Fruit fly (Drosophila melanogaster) whole organism, embryonic: ENCODE data around the gene Pep.

ENCODE experiments used
- Ada2b ChIP-seq: fragments of 200-800 bp; sonication (Bioruptor generic); IDR thresholded peaks from 2 replicates; pipeline ENCODE4 v1.3.6; 2022; ENCODE audit warnings: missing biosample characterization, missing genetic modification characterization
- Adf1 ChIP-seq: fragments of 200-800 bp; sonication (Bioruptor generic); IDR thresholded peaks from 2 replicates; pipeline ENCODE4 v1.3.6; 2022; ENCODE audit warnings: missing biosample characterization, missing genetic modification characterization
- CG10979 ChIP-seq: fragments of 200-800 bp; sonication (Bioruptor generic); optimal IDR thresholded peaks from 2 replicates; lab custom pipeline; 2018; ENCODE audit warnings: missing biosample characterization, mild to moderate bottlenecking, missing genetic modification characterization, moderate library complexity
- CG11696 ChIP-seq: fragments of 200-800 bp; sonication (Bioruptor generic); IDR thresholded peaks from 2 replicates; pipeline ENCODE4 v1.3.6; 2022; ENCODE audit warnings: missing biosample characterization, missing genetic modification characterization
- CG12659 ChIP-seq: fragments of 200-800 bp; sonication (Bioruptor generic); optimal IDR thresholded peaks from 3 replicates; lab custom pipeline; 2017; ENCODE audit warnings: mild to moderate bottlenecking, missing biosample characterization, missing genetic modification reagents, missing genetic modification characterization
- CG14050 ChIP-seq: fragments of 200-800 bp; sonication (Bioruptor generic); IDR thresholded peaks from 3 replicates; pipeline ENCODE4 v1.3.6; 2022; ENCODE audit warnings: missing biosample characterization, missing genetic modification characterization
- CG1603 ChIP-seq: fragments of 200-800 bp; sonication (Bioruptor generic); optimal IDR thresholded peaks from 2 replicates; lab custom pipeline; 2019; ENCODE audit warnings: missing biosample characterization, mild to moderate bottlenecking, missing genetic modification characterization, moderate library complexity
- CG17612 ChIP-seq: fragments of 200-800 bp; sonication (Bioruptor generic); IDR thresholded peaks from 2 replicates; pipeline ENCODE4 v1.3.6; 2022; ENCODE audit warnings: missing biosample characterization, missing genetic modification characterization
- CG17829 ChIP-seq: fragments of 200-800 bp; optimal IDR thresholded peaks from 2 replicates; lab custom pipeline; 2019; ENCODE audit warnings: missing biosample characterization, mild to moderate bottlenecking, missing genetic modification characterization, moderate library complexity
- CG2712 ChIP-seq: fragments of 200-800 bp; optimal IDR thresholded peaks from 3 replicates; lab custom pipeline; 2019; ENCODE audit warnings: missing biosample characterization, mild to moderate bottlenecking, missing genetic modification characterization, moderate library complexity
- CG3065 ChIP-seq: fragments of 200-800 bp; sonication (Bioruptor generic); optimal IDR thresholded peaks from 2 replicates; lab custom pipeline; 2016; ENCODE audit warnings: missing biosample characterization, missing genetic modification characterization
- CG31388 ChIP-seq: fragments of 200-800 bp; sonication (Bioruptor generic); optimal IDR thresholded peaks from 2 replicates; lab custom pipeline; 2016; ENCODE audit warnings: missing biosample characterization, missing genetic modification characterization
- CG3838 ChIP-seq: fragments of 200-800 bp; sonication (Bioruptor generic); optimal IDR thresholded peaks from 3 replicates; lab custom pipeline; 2016; ENCODE audit warnings: missing biosample characterization, missing genetic modification characterization
- CG43689 ChIP-seq: fragments of 200-800 bp; sonication (Bioruptor generic); IDR thresholded peaks from 2 replicates; pipeline ENCODE4 v1.3.6; 2022; ENCODE audit warnings: missing biosample characterization, missing genetic modification characterization
- CG5180 ChIP-seq: fragments of 200-800 bp; sonication (Bioruptor generic); optimal IDR thresholded peaks from 3 replicates; lab custom pipeline; 2017; ENCODE audit warnings: missing biosample characterization, missing genetic modification characterization, mild to moderate bottlenecking, moderate library complexity, missing genetic modification reagents
- CG7839 ChIP-seq: fragments of 200-800 bp; sonication (Bioruptor generic); optimal IDR thresholded peaks from 3 replicates; lab custom pipeline; 2018; ENCODE audit warnings: missing biosample characterization, mild to moderate bottlenecking, missing genetic modification characterization, moderate library complexity
- CG8388 ChIP-seq: fragments of 200-800 bp; sonication (Bioruptor generic); optimal IDR thresholded peaks from 2 replicates; lab custom pipeline; 2019; ENCODE audit warnings: missing biosample characterization, mild to moderate bottlenecking, missing genetic modification characterization, moderate library complexity
- Dek ChIP-seq: fragments of 200-800 bp; sonication (Bioruptor generic); optimal IDR thresholded peaks from 3 replicates; lab custom pipeline; 2019; ENCODE audit warnings: missing biosample characterization, mild to moderate bottlenecking, missing genetic modification characterization, moderate library complexity
- Dref ChIP-seq: fragments of 200-800 bp; sonication (Bioruptor generic); IDR thresholded peaks from 2 replicates; pipeline ENCODE4 v1.3.6; 2022; ENCODE audit warnings: missing biosample characterization, missing genetic modification characterization
- Drgx ChIP-seq: fragments of 200-800 bp; sonication (Bioruptor generic); IDR thresholded peaks from 2 replicates; pipeline ENCODE4 v1.3.6; 2022; ENCODE audit warnings: missing biosample characterization, missing genetic modification characterization
- Fer2 ChIP-seq: fragments of 200-800 bp; sonication (Bioruptor generic); optimal IDR thresholded peaks from 2 replicates; lab custom pipeline; 2018; ENCODE audit warnings: missing biosample characterization, mild to moderate bottlenecking, missing genetic modification characterization, moderate library complexity
- HmgZ ChIP-seq: fragments of 200-800 bp; sonication (Bioruptor generic); optimal IDR thresholded peaks from 2 replicates; lab custom pipeline; 2018; ENCODE audit warnings: missing biosample characterization, mild to moderate bottlenecking, missing genetic modification characterization
- Hsf ChIP-seq: fragments of 200-800 bp; sonication (Bioruptor generic); optimal IDR thresholded peaks from 3 replicates; lab custom pipeline; 2016; ENCODE audit warnings: missing biosample characterization, missing genetic modification characterization
- Meics ChIP-seq: fragments of 200-800 bp; sonication (Bioruptor generic); optimal IDR thresholded peaks from 2 replicates; lab custom pipeline; 2017; ENCODE audit warnings: missing biosample characterization, mild to moderate bottlenecking, missing genetic modification characterization
- PHDP ChIP-seq: fragments of 200-800 bp; sonication (Bioruptor generic); optimal IDR thresholded peaks from 3 replicates; lab custom pipeline; 2018; ENCODE audit warnings: missing biosample characterization, mild to moderate bottlenecking, missing genetic modification characterization, moderate library complexity
- Side ChIP-seq: fragments of 200-800 bp; sonication (Bioruptor generic); optimal IDR thresholded peaks from 2 replicates; lab custom pipeline; 2016; ENCODE audit warnings: missing biosample characterization, missing genetic modification characterization
- Sox102F ChIP-seq: fragments of 200-800 bp; sonication (Bioruptor generic); optimal IDR thresholded peaks from 2 replicates; lab custom pipeline; 2018; ENCODE audit warnings: missing biosample characterization, mild to moderate bottlenecking, missing genetic modification characterization, moderate library complexity
- Usf ChIP-seq: fragments of 200-800 bp; sonication (Bioruptor generic); optimal IDR thresholded peaks from 2 replicates; lab custom pipeline; 2017; ENCODE audit warnings: missing genotype, missing biosample characterization, missing genetic modification characterization
- ap ChIP-seq: fragments of 200-800 bp; sonication (Bioruptor generic); IDR thresholded peaks from 2 replicates; pipeline ENCODE4 v1.3.6; 2022; ENCODE audit warnings: missing biosample characterization, missing genetic modification characterization
- az2 ChIP-seq: fragments of 200-800 bp; sonication (Bioruptor generic); optimal IDR thresholded peaks from 3 replicates; lab custom pipeline; 2016; ENCODE audit warnings: missing biosample characterization, missing genetic modification characterization
- bab2 ChIP-seq: fragments of 200-800 bp; sonication (Bioruptor generic); optimal IDR thresholded peaks from 2 replicates; lab custom pipeline; 2016; ENCODE audit warnings: missing biosample characterization, missing genetic modification characterization
- bsh ChIP-seq, 2 experiments: fragments of 200-800 bp; sonication (Bioruptor generic); optimal IDR thresholded peaks; 2 replicates each; lab custom pipeline; 2017 to 2018; ENCODE audit warnings: mild to moderate bottlenecking in 2 of 2, missing biosample characterization in 2 of 2, missing genetic modification characterization in 2 of 2, moderate library complexity in 1 of 2
- chif ChIP-seq, 2 experiments: fragments of 200-800 bp; sonication (Bioruptor generic); optimal IDR thresholded peaks; 3 replicates each; lab custom pipeline; 2016; ENCODE audit warnings: missing biosample characterization in 2 of 2, missing genetic modification characterization in 2 of 2
- chn ChIP-seq: fragments of 200-800 bp; sonication (Bioruptor generic); optimal IDR thresholded peaks from 2 replicates; lab custom pipeline; 2016; ENCODE audit warnings: missing biosample characterization, missing genetic modification characterization
- crc ChIP-seq: fragments of 200-800 bp; sonication (Bioruptor generic); optimal IDR thresholded peaks from 2 replicates; lab custom pipeline; 2016; ENCODE audit warnings: missing biosample characterization, missing genetic modification characterization
- danr ChIP-seq: fragments of 200-800 bp; sonication (Bioruptor generic); IDR thresholded peaks from 2 replicates; pipeline ENCODE4 v1.3.6; 2022; ENCODE audit warnings: missing biosample characterization, missing genetic modification characterization
- dimm ChIP-seq: fragments of 200-800 bp; sonication (Bioruptor generic); IDR thresholded peaks from 2 replicates; pipeline ENCODE4 v1.3.6; 2022; ENCODE audit warnings: missing biosample characterization, missing genetic modification characterization
- dpn ChIP-seq, 2 experiments: fragments of 200-800 bp; sonication (Bioruptor generic); optimal IDR thresholded peaks; 3 replicates each; lab custom pipeline; 2016; ENCODE audit warnings: missing biosample characterization in 2 of 2, missing genetic modification characterization in 2 of 2
- exex ChIP-seq: fragments of 200-800 bp; sonication (Bioruptor generic); optimal IDR thresholded peaks from 4 replicates; lab custom pipeline; 2018; ENCODE audit warnings: missing biosample characterization, mild to moderate bottlenecking, missing genetic modification characterization, moderate library complexity
- gsb-n ChIP-seq: fragments of 200-800 bp; sonication (Bioruptor generic); optimal IDR thresholded peaks from 3 replicates; lab custom pipeline; 2018; ENCODE audit warnings: missing biosample characterization, mild to moderate bottlenecking, missing genetic modification characterization
- hb ChIP-seq: fragments of 200-800 bp; sonication (Bioruptor generic); IDR thresholded peaks from 3 replicates; pipeline ENCODE4 v1.3.6; 2022; ENCODE audit warnings: missing biosample characterization, missing genetic modification characterization; ENCODE audit not compliant: partially characterized antibody
- mam ChIP-seq: fragments of 200-800 bp; sonication (Bioruptor generic); optimal IDR thresholded peaks from 3 replicates; lab custom pipeline; 2016; ENCODE audit warnings: missing biosample characterization, missing genetic modification characterization
- pan ChIP-seq, 4 experiments: fragments of >200 bp in 3 of 4; fragments of 200-800 bp in 1 of 4; sonication (Bioruptor generic) in 1 of 4; optimal IDR thresholded peaks in 3 of 4; IDR thresholded peaks in 1 of 4; 2 replicates each; pipeline versions ENCODE4 v1.3.6 to Lab custom; 2017 to 2022; ENCODE audit warnings: missing biosample characterization in 2 of 4, missing genetic modification characterization in 2 of 4, mixed read lengths in 1 of 4
- pb ChIP-seq: fragments of 200-800 bp; sonication (Bioruptor generic); optimal IDR thresholded peaks from 3 replicates; lab custom pipeline; 2016; ENCODE audit warnings: missing biosample characterization, missing genetic modification characterization
- slbo ChIP-seq: fragments of 200-800 bp; sonication (Bioruptor generic); IDR thresholded peaks from 2 replicates; pipeline ENCODE4 v1.3.6; 2022; ENCODE audit warnings: missing biosample characterization, missing genetic modification characterization
- ssp ChIP-seq: fragments of 200-800 bp; sonication (Bioruptor generic); IDR thresholded peaks from 2 replicates; pipeline ENCODE4 v1.3.6; 2022; ENCODE audit warnings: missing biosample characterization, missing genetic modification characterization
- sug ChIP-seq: fragments of 200-800 bp; optimal IDR thresholded peaks from 2 replicates; lab custom pipeline; 2019; ENCODE audit warnings: missing biosample characterization, mild to moderate bottlenecking, missing genetic modification characterization, moderate library complexity
- unpg ChIP-seq: fragments of 200-800 bp; sonication (Bioruptor generic); optimal IDR thresholded peaks from 3 replicates; lab custom pipeline; 2018; ENCODE audit warnings: missing biosample characterization, mild to moderate bottlenecking, missing genetic modification characterization, moderate library complexity
- zfh1 ChIP-seq: fragments of 200-800 bp; sonication (Bioruptor generic); IDR thresholded peaks from 3 replicates; pipeline ENCODE4 v1.3.6; 2022; ENCODE audit warnings: missing biosample characterization, missing genetic modification characterization

Gene Pep

dm6 chr3L:17657728-17658379 is 13.0 kb upstream of the Pep start (continued):
- TF ChIP-seq CG17612 (no peak), Adf1 (GFP tag; lab: Robert Waterston, UW) (no peak), PHDP (tag; lab: Kevin White, UChicago) (peak; percentile 59), Drgx (GFP tag; lab: Robert Waterston, UW) (peak; percentile 76), CG43689 (GFP tag; lab: Robert Waterston, UW) (no peak), crc (GFP tag; lab: Kevin White, UChicago) (peak; percentile 8), sug (tag; lab: Kevin White, UChicago) (peak; percentile 95), HmgZ (tag; lab: Kevin White, UChicago) (peak; percentile 34), az2 (GFP tag; lab: Kevin White, UChicago) (peak; percentile 32), unpg (GFP tag; lab: Kevin White, UChicago) (peak; percentile 60), CG11696 (GFP tag; lab: Robert Waterston, UW) (peak; percentile 89), CG5180 (GFP tag; lab: Kevin White, UChicago) (no peak), Side (GFP tag; lab: Kevin White, UChicago) (no peak), gsb-n (peak; percentile 13), CG8388 (GFP tag; lab: Kevin White, UChicago) (peak; percentile 27), ap (GFP tag; lab: Robert Waterston, UW) (no peak), Hsf (GFP tag; lab: Kevin White, UChicago) (peak; percentile 25), Fer2 (tag; lab: Kevin White, UChicago) (no peak), Ada2b (no peak), pan (optimal IDR thresholded peaks at IDR 0.05; lab: Kevin White, UChicago) (no peak), pan (GFP tag; optimal IDR thresholded peaks at IDR 0.05 in 1 of 2, IDR thresholded peaks at IDR 0.05 in 1 of 2) (peak in 1 of 2 experiments; percentile 40), bab2 (GFP tag; lab: Kevin White, UChicago) (peak; percentile 11), pb (no peak), danr (no peak), CG31388 (GFP tag; lab: Kevin White, UChicago) (no peak), CG17829 (tag; lab: Kevin White, UChicago) (peak; percentile 50), CG14050 (GFP tag; lab: Robert Waterston, UW) (no peak; the same call in 2 of the 3 replicates), Dek (tag; lab: Kevin White, UChicago) (no peak), CG3838 (GFP tag; lab: Kevin White, UChicago) (no peak), CG2712 (peak; percentile 49), slbo (GFP tag; lab: Robert Waterston, UW) (peak; percentile 43; the same call in 1 of the 2 replicates), Meics (peak; percentile 48), CG7839 (tag; lab: Kevin White, UChicago) (peak; percentile 59), hb (no peak), Usf (peak; percentile 9), zfh1 (0 out of 3 replicates have a peak, but pooled peaks have one; percentile 35), Sox102F (peak; percentile 61), ssp (GFP tag; lab: Robert Waterston, UW) (no peak), CG3065 (GFP tag; lab: Kevin White, UChicago) (no peak), bsh (GFP tag; optimal IDR thresholded peaks at IDR 0.05; lab: Kevin White, UChicago) (peak; percentile 61 to 64), chif (GFP tag; optimal IDR thresholded peaks at IDR 0.05; lab: Kevin White, UChicago) (peak; percentile 30 to 62), exex (tag; lab: Kevin White, UChicago) (no peak), CG1603 (peak; percentile 24), CG12659 (GFP tag; lab: Kevin White, UChicago) (peak; percentile 0), dpn (GFP tag; optimal IDR thresholded peaks at IDR 0.05; lab: Kevin White, UChicago) (peak in 1 of 2 experiments; percentile 36), Dref (GFP tag; lab: Robert Waterston, UW) (no peak), chn (GFP tag; lab: Kevin White, UChicago) (peak; percentile 13), dimm (no peak), CG10979 (tag; lab: Kevin White, UChicago) (peak; percentile 58), mam (GFP tag; lab: Kevin White, UChicago) (peak; percentile 16)
